Worm (Caenorhabditis elegans): ENCODE data around the gene drl-1.

DNA sequence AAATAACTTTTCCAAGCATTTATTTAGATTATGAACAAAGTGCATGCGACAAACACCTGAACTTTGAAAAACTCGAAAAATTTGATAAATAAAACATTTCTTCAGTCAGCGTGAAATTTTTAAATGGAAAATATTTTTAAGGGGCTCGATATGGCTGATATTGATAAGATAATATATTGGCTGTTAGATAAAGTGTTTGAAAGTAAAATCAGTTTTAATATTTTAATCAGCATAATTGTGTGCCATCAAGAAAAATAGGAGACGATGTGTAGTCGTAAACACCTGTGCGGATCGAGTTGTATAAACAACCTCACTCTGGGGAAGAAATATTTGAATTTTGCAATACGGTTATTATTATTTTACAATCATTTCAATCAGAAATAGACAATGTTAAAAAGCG is 5.2 kb upstream of the drl-1 start:
- TF ChIP-seq lin-11 (tag; optimal IDR thresholded peaks at IDR 0.05) (no peak), nfya-1 (tag; optimal IDR thresholded peaks at IDR 0.05) (no peak), hlh-30 (tag; optimal IDR thresholded peaks at IDR 0.05; ENCODE audit: insufficient read depth) (no peak), zip-5 (tag; optimal IDR thresholded peaks at IDR 0.05) (no peak), unc-42 (tag; optimal IDR thresholded peaks at IDR 0.05) (no peak), pha-2 (tag; optimal IDR thresholded peaks at IDR 0.05) (no peak), nhr-232 (tag; optimal IDR thresholded peaks at IDR 0.05) (no peak)
